Worm (Caenorhabditis elegans) whole organism, L4 larva: ENCODE measurements around the gene fkh-8.

ENCODE experiments used
- ZK337.2 ChIP-seq: fragments of 200-800 bp; sonication (Bioruptor generic); IDR thresholded peaks from 2 replicates; pipeline ENCODE4 v1.3.6; 2022; ENCODE audit warnings: missing genetic modification reagents, missing genetic modification characterization, missing compliant biosample characterization
- daf-8 ChIP-seq: fragments of 200-800 bp; sonication (Bioruptor generic); IDR thresholded peaks from 2 replicates; pipeline ENCODE4 v1.3.6; 2022; ENCODE audit warnings: missing genetic modification characterization, missing compliant biosample characterization
- dve-1 ChIP-seq: sonication (generic microtip); optimal IDR thresholded peaks from 2 replicates; lab custom pipeline; 2017; ENCODE audit warnings: antibody characterized with exemption, mild to moderate bottlenecking, missing genetic modification characterization, missing compliant biosample characterization; ENCODE audit not compliant: insufficient read depth
- fkh-10 ChIP-seq: fragments of 150-350 bp; optimal IDR thresholded peaks from 2 replicates; lab custom pipeline; 2014; ENCODE audit warnings: missing biosample characterization, missing genetic modification reagents, missing genetic modification characterization
- lin-13 ChIP-seq: fragments of 150-350 bp; optimal IDR thresholded peaks from 2 replicates; lab custom pipeline; 2014; ENCODE audit warnings: missing biosample characterization, missing genetic modification reagents, missing genetic modification characterization
- lin-38 ChIP-seq: fragments of 200-800 bp; sonication (Bioruptor generic); IDR thresholded peaks from 2 replicates; pipeline ENCODE4 v1.3.6; 2022; ENCODE audit warnings: missing genetic modification reagents, missing genetic modification characterization, missing compliant biosample characterization
- lsy-2 ChIP-seq, 2 experiments: fragments of 150-350 bp in 1 of 2; sonication (generic microtip) in 1 of 2; optimal IDR thresholded peaks; 2 replicates each; lab custom pipeline; 2014 to 2017; ENCODE audit warnings: missing biosample characterization in 2 of 2, missing genetic modification characterization in 2 of 2
- madf-5 ChIP-seq, 2 experiments: fragments of 200-800 bp; sonication (Bioruptor generic); IDR thresholded peaks; 2 replicates each; pipeline ENCODE4 v1.3.6; 2022; ENCODE audit warnings: missing compliant biosample characterization in 2 of 2, missing genetic modification characterization in 2 of 2
- mxl-2 ChIP-seq: fragments of 200-800 bp; sonication (Bioruptor generic); conservative IDR thresholded peaks from 2 replicates; pipeline ENCODE4 v1.3.6; 2022; ENCODE audit warnings: missing genetic modification reagents, missing genetic modification characterization, missing compliant biosample characterization
- nhr-237 ChIP-seq: sonication (generic microtip); optimal IDR thresholded peaks from 2 replicates; lab custom pipeline; 2017; ENCODE audit warnings: missing biosample characterization, missing genetic modification characterization
- nhr-6 ChIP-seq: fragments of 150-350 bp; optimal IDR thresholded peaks from 2 replicates; lab custom pipeline; 2014; ENCODE audit warnings: missing biosample characterization, missing genetic modification characterization
- skn-1 ChIP-seq: fragments of 150-350 bp; optimal IDR thresholded peaks from 2 replicates; lab custom pipeline; 2014; ENCODE audit warnings: missing biosample characterization, missing genetic modification characterization
- unc-62 ChIP-seq, 3 experiments: fragments of 150-350 bp in 1 of 3; sonication (generic microtip); optimal IDR thresholded peaks in 2 of 3; peaks in 1 of 3; 1 replicate in 1 of 3; 2 replicates in 2 of 3; lab custom pipeline; 2014 to 2017; ENCODE audit warnings: missing biosample characterization in 3 of 3, missing genetic modification characterization in 3 of 3, missing genetic modification reagents in 3 of 3, missing genotype in 1 of 3
- zip-11 ChIP-seq: fragments of 200-800 bp; sonication (Bioruptor generic); IDR thresholded peaks from 2 replicates; pipeline ENCODE4 v1.3.6; 2022; ENCODE audit warnings: missing genetic modification characterization, missing compliant biosample characterization

- TF ChIP-seq fkh-10 (GFP tag; lab: Kevin White, UChicago), result peak; percentile 54
- no peak for TF ChIP-seq mxl-2 (GFP tag; lab: Robert Waterston, UW)
- no peak for TF ChIP-seq unc-62 (GFP tag; optimal IDR thresholded peaks at IDR 0.05 in 1 of 2; lab: Kevin White, UChicago)
- TF ChIP-seq unc-62 (tag; optimal IDR thresholded peaks at IDR 0.05; lab: Kevin White, UChicago), result no peak
- no peak for TF ChIP-seq madf-5 (GFP tag; IDR thresholded peaks at IDR 0.05; lab: Robert Waterston, UW)
- no peak for TF ChIP-seq daf-8
- TF ChIP-seq ZK337.2 (GFP tag; lab: Robert Waterston, UW), result no peak
- no peak for TF ChIP-seq dve-1 (tag; lab: Kevin White, UChicago)
- TF ChIP-seq zip-11 (GFP tag; lab: Robert Waterston, UW), result no peak
- TF ChIP-seq lin-13 (GFP tag; lab: Kevin White, UChicago), result no peak
- TF ChIP-seq skn-1 (tag; lab: Kevin White, UChicago), result no peak
- no peak for TF ChIP-seq nhr-6 (tag; lab: Kevin White, UChicago)
- no peak for TF ChIP-seq nhr-237 (tag; lab: Kevin White, UChicago)
- no peak for TF ChIP-seq lin-38
- TF ChIP-seq lsy-2 (tag; optimal IDR thresholded peaks at IDR 0.05; lab: Kevin White, UChicago), result no peak
These were observed 42.8 kb downstream of the fkh-8 start for ce11 chrII:6148369-6148768.
